Fruit fly (Drosophila melanogaster): Measurements from ENCODE around the gene Ir7e.
A peak's percentile ranks its signal among the peaks of the same experiment; 100 is the strongest.

Gene Ir7e

dm6 chrX:7920081-7920688, 38.7 kb upstream of the Ir7e start, which contains the start of the genes hdm and Ykt6 (continued):
- TF ChIP-seq Tbp (GFP tag; optimal IDR thresholded peaks at IDR 0.05) (no peak), CG10431 (GFP tag; optimal IDR thresholded peaks at IDR 0.05) (no peak), otp (GFP tag; IDR thresholded peaks at IDR 0.05) (peak; percentile 80), Atf6 (GFP tag; IDR thresholded peaks at IDR 0.05) (peak; percentile 85), mam (GFP tag; optimal IDR thresholded peaks at IDR 0.05) (peak; percentile 84), tgo (GFP tag; IDR thresholded peaks at IDR 0.05) (peak; percentile 83), nerfin-2 (GFP tag; IDR thresholded peaks at IDR 0.05; ENCODE audit: partially characterized antibody) (peak; percentile 94), btn (GFP tag; optimal IDR thresholded peaks at IDR 0.05) (peak; percentile 23), H15 (GFP tag; IDR thresholded peaks at IDR 0.05) (peak; percentile 85), HmgZ (tag; optimal IDR thresholded peaks at IDR 0.05) (peak; percentile 90), CG17568 (GFP tag; optimal IDR thresholded peaks at IDR 0.05) (no peak), gt (GFP tag; IDR thresholded peaks at IDR 0.05) (peak; percentile 53), tll (GFP tag; optimal IDR thresholded peaks at IDR 0.05) (no peak), CG15269 (tag; optimal IDR thresholded peaks at IDR 0.05) (no peak), tio (GFP tag; optimal IDR thresholded peaks at IDR 0.05) (no peak), mld (GFP tag; IDR thresholded peaks at IDR 0.05; ENCODE audit: partially characterized antibody) (peak; percentile 84; the same call in 2 of the 3 replicates), Doc3 (GFP tag; IDR thresholded peaks at IDR 0.05; ENCODE audit: partially characterized antibody) (peak; percentile 98), CG6272 (GFP tag; IDR thresholded peaks at IDR 0.05) (peak; percentile 85), cad (GFP tag; optimal IDR thresholded peaks at IDR 0.05) (no peak), CG3407 (GFP tag; optimal IDR thresholded peaks at IDR 0.05) (no peak), CG10366 (GFP tag; IDR thresholded peaks at IDR 0.05) (peak; percentile 70), CG11093 (GFP tag; IDR thresholded peaks at IDR 0.05) (peak; percentile 68), Dek (tag; optimal IDR thresholded peaks at IDR 0.05) (peak; percentile 59), Dref (GFP tag; IDR thresholded peaks at IDR 0.05) (peak; percentile 75), caup (GFP tag; optimal IDR thresholded peaks at IDR 0.05; ENCODE audit: severe bottlenecking) (peak; percentile 73), CG18262 (tag; optimal IDR thresholded peaks at IDR 0.05) (peak; percentile 69), chif (GFP tag; optimal IDR thresholded peaks at IDR 0.05) (peak; percentile 68 to 81), Abd-B (GFP tag; optimal IDR thresholded peaks at IDR 0.05) (no peak), ase (GFP tag; IDR thresholded peaks at IDR 0.05) (peak; percentile 59; the same call in 1 of the 3 replicates), insv (GFP tag; optimal IDR thresholded peaks at IDR 0.05) (peak in 1 of 2 experiments; percentile 45), lbe (GFP tag; optimal IDR thresholded peaks at IDR 0.05) (peak; percentile 64), bowl (GFP tag; IDR thresholded peaks at IDR 0.05) (peak; percentile 63; the same call in 1 of the 2 replicates), CG8089 (GFP tag; optimal IDR thresholded peaks at IDR 0.05) (peak; percentile 41), CG7271 (tag; optimal IDR thresholded peaks at IDR 0.05) (peak; percentile 41), CTCF (GFP tag; optimal IDR thresholded peaks at IDR 0.05) (peak; percentile 24), tna (GFP tag; IDR thresholded peaks at IDR 0.05; ENCODE audit: partially characterized antibody) (peak; percentile 91), ab (GFP tag; optimal IDR thresholded peaks at IDR 0.05) (no peak), Pdp1 (GFP tag; optimal IDR thresholded peaks at IDR 0.05) (peak; percentile 78 to 80), crp (GFP tag; optimal IDR thresholded peaks at IDR 0.05) (peak in 1 of 2 experiments; percentile 58), CG4404 (GFP tag; IDR thresholded peaks at IDR 0.05) (peak; percentile 79), CG12769 (tag; optimal IDR thresholded peaks at IDR 0.05) (no peak), Sry-δ (GFP tag; optimal IDR thresholded peaks at IDR 0.05) (peak; percentile 98), BtbVII (GFP tag; optimal IDR thresholded peaks at IDR 0.05) (peak; percentile 9), trem (tag; optimal IDR thresholded peaks at IDR 0.05) (peak; percentile 81), seq (GFP tag; IDR thresholded peaks at IDR 0.05) (peak; percentile 68), gem (tag; optimal IDR thresholded peaks at IDR 0.05) (peak; percentile 83), CG17328 (GFP tag; IDR thresholded peaks at IDR 0.05) (peak; percentile 80), fu2 (GFP tag; optimal IDR thresholded peaks at IDR 0.05) (peak; percentile 70), jing (GFP tag; optimal IDR thresholded peaks at IDR 0.05) (no peak), sens (GFP tag) (peak; percentile 97)
